Fruit fly (Drosophila melanogaster) whole organism, embryonic: ENCODE results near the gene CG44261.

Experiments
- CG12769 ChIP-seq: fragments of 200-800 bp; sonication (Bioruptor generic); optimal IDR thresholded peaks from 2 replicates; lab custom pipeline; 2019; ENCODE audit warnings: missing biosample characterization, mild to moderate bottlenecking, missing genetic modification characterization, moderate library complexity
- CG1832 ChIP-seq: fragments of 200-800 bp; sonication (Bioruptor generic); optimal IDR thresholded peaks from 2 replicates; lab custom pipeline; 2017; ENCODE audit warnings: missing biosample characterization, mild to moderate bottlenecking, missing genetic modification characterization, inconsistent platforms
- CG4854 ChIP-seq: fragments of 200-800 bp; sonication (Bioruptor generic); optimal IDR thresholded peaks from 2 replicates; lab custom pipeline; 2016; ENCODE audit warnings: missing biosample characterization, missing genetic modification characterization, inconsistent platforms
- ab ChIP-seq: fragments of 200-800 bp; sonication (Bioruptor generic); optimal IDR thresholded peaks from 2 replicates; lab custom pipeline; 2016; ENCODE audit warnings: missing biosample characterization, missing genetic modification characterization
- da ChIP-seq: fragments of 200-800 bp; sonication (Bioruptor generic); optimal IDR thresholded peaks from 2 replicates; lab custom pipeline; 2016; ENCODE audit warnings: missing biosample characterization, missing genetic modification characterization
- fd64A ChIP-seq: fragments of 200-800 bp; sonication (Bioruptor generic); optimal IDR thresholded peaks from 3 replicates; lab custom pipeline; 2018; ENCODE audit warnings: missing biosample characterization, mild to moderate bottlenecking, missing genetic modification characterization
- hth ChIP-seq: fragments of >200 bp; optimal IDR thresholded peaks from 2 replicates; lab custom pipeline; 2017; ENCODE audit warnings: inconsistent platforms

- TF ChIP-seq ab (GFP tag; lab: Kevin White, UChicago) (no peak), da (GFP tag; lab: Kevin White, UChicago) (no peak), hth (lab: Kevin White, UChicago) (no peak), CG4854 (GFP tag; lab: Kevin White, UChicago) (no peak), CG1832 (no peak), fd64A (GFP tag; lab: Kevin White, UChicago) (no peak), CG12769 (tag; lab: Kevin White, UChicago) (peak; percentile 52)
These were observed 11.3 kb upstream of the CG44261 start for dm6 chr3R:9419300-9419652.
